Worm (Caenorhabditis elegans) whole organism, midembryonic: Measurements from ENCODE around the gene idhg-1.

ENCODE experiments used
- T22C8.4 ChIP-seq: fragments of 200-800 bp; sonication (Bioruptor generic); IDR thresholded peaks from 2 replicates; pipeline ENCODE4 v1.3.6; 2022; ENCODE audit warnings: missing genetic modification characterization, missing compliant biosample characterization
- cog-1 ChIP-seq: sonication (generic microtip); optimal IDR thresholded peaks from 2 replicates; lab custom pipeline; 2016; ENCODE audit warnings: missing genetic modification characterization, missing compliant biosample characterization
- flt-1 ChIP-seq: fragments of 200-800 bp; sonication (Bioruptor generic); IDR thresholded peaks from 2 replicates; pipeline ENCODE4 v1.3.6; 2022; ENCODE audit warnings: missing genetic modification characterization, missing compliant biosample characterization
- klf-2 ChIP-seq: fragments of 200-800 bp; sonication (Bioruptor generic); conservative IDR thresholded peaks from 2 replicates; pipeline ENCODE4 v1.3.6; 2022; ENCODE audit warnings: missing genetic modification reagents, missing genetic modification characterization, missing compliant biosample characterization
- med-1 ChIP-seq: sonication (generic microtip); optimal IDR thresholded peaks from 2 replicates; lab custom pipeline; 2017; ENCODE audit warnings: missing genetic modification characterization, mild to moderate bottlenecking, missing compliant biosample characterization, antibody characterized with exemption, missing genetic modification reagents; ENCODE audit not compliant: insufficient read depth
- ref-1 ChIP-seq: fragments of 200-800 bp; sonication (Bioruptor generic); conservative IDR thresholded peaks from 2 replicates; pipeline ENCODE4 v1.3.6; 2022; ENCODE audit warnings: missing genetic modification reagents, missing genetic modification characterization, missing compliant biosample characterization
- tab-1 ChIP-seq: fragments of 200-800 bp; sonication (Bioruptor generic); IDR thresholded peaks from 2 replicates; pipeline ENCODE4 v1.3.6; 2022; ENCODE audit warnings: missing genetic modification characterization, missing compliant biosample characterization
- ztf-23 ChIP-seq: fragments of 200-800 bp; sonication (Bioruptor generic); IDR thresholded peaks from 2 replicates; pipeline ENCODE4 v1.3.6; 2022; ENCODE audit warnings: missing genetic modification reagents, missing genetic modification characterization, missing compliant biosample characterization
- ztf-29 ChIP-seq: fragments of 200-800 bp; sonication (Bioruptor generic); IDR thresholded peaks from 2 replicates; pipeline ENCODE4 v1.3.6; 2022; ENCODE audit warnings: missing genetic modification reagents, missing genetic modification characterization, missing compliant biosample characterization

idhg-1 gene

DNA sequence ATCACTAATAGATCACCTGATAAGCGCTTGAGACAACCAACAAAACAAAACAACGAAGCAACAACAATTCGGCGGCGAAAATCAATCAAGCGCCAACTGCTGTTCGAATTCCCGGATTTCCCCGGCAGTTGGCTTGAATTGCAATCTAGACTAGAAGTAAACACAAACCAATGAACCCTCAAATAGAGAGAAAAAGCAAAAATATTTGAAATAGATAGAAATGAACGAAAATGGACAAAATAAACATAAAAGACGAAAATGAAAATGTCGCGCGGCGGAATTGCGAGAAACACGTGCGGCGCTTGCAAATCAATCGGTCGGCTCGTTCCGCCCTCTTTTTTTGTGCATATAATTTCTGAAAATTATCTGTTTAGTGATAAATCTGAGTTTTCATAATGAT is at the start of gene idhg-1:
Gene idhg-1 (plus strand): TSS at position 343 of the 400 bp plus-strand sequence.
- TF ChIP-seq klf-2 (GFP tag; lab: Robert Waterston, UW) = peak; percentile 97
- peak; percentile 89 for TF ChIP-seq cog-1 (tag; lab: Kevin White, UChicago)
- TF ChIP-seq ztf-23 (GFP tag; lab: Robert Waterston, UW) = peak; percentile 98
- TF ChIP-seq ref-1 (GFP tag; lab: Robert Waterston, UW) = peak; percentile 97
- peak; percentile 98 for TF ChIP-seq flt-1
- peak; percentile 92 for TF ChIP-seq T22C8.4 (GFP tag; lab: Robert Waterston, UW)
- peak; percentile 96 for TF ChIP-seq ztf-29 (GFP tag; lab: Robert Waterston, UW)
- peak; percentile 99 for TF ChIP-seq tab-1 (GFP tag; lab: Robert Waterston, UW)
- TF ChIP-seq med-1 (GFP tag; lab: Kevin White, UChicago) = peak; percentile 100

DNA sequence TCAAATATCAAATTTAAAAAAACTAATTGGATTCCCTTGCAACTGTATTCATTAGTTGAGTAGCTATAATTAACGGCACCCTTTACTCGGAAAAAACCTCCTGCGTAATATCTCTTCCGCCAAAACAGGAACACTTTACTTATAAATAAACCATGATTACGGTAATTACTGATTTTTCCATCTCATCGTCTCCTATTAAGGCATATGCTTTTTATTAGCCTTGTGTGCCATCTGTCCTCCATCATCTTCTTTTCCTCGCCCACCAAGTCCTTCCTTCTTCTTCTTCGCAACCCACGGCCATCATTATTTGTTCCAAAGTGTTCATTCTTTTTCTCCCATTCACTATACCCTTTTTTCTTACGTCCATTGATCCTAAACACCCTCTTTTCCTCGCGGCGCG is 49.2 kb upstream of the idhg-1 start:
- TF ChIP-seq ztf-23 (GFP tag; lab: Robert Waterston, UW) (no peak), T22C8.4 (GFP tag; lab: Robert Waterston, UW) (no peak), med-1 (GFP tag; lab: Kevin White, UChicago) (no peak), klf-2 (GFP tag; lab: Robert Waterston, UW) (no peak), flt-1 (no peak), tab-1 (GFP tag; lab: Robert Waterston, UW) (no peak), ref-1 (GFP tag; lab: Robert Waterston, UW) (no peak), cog-1 (tag; lab: Kevin White, UChicago) (no peak), ztf-29 (GFP tag; lab: Robert Waterston, UW) (no peak)

- TF ChIP-seq ref-1 (GFP tag; lab: Robert Waterston, UW) = no peak
- TF ChIP-seq T22C8.4 (GFP tag; lab: Robert Waterston, UW) = no peak
- no peak for TF ChIP-seq cog-1 (tag; lab: Kevin White, UChicago)
- no peak for TF ChIP-seq klf-2 (GFP tag; lab: Robert Waterston, UW)
- TF ChIP-seq med-1 (GFP tag; lab: Kevin White, UChicago) = no peak
- no peak for TF ChIP-seq ztf-29 (GFP tag; lab: Robert Waterston, UW)
- TF ChIP-seq tab-1 (GFP tag; lab: Robert Waterston, UW) = no peak
- no peak for TF ChIP-seq flt-1
- no peak for TF ChIP-seq ztf-23 (GFP tag; lab: Robert Waterston, UW)
Measured at ce11 chrIII:4520057-4520456, 48.5 kb upstream of the idhg-1 start, which contains the start of gene cdh-4. TSS of gene cdh-4 (plus strand) at chrIII:4520357.

- TF ChIP-seq tab-1 (GFP tag; lab: Robert Waterston, UW) = no peak
- TF ChIP-seq T22C8.4 (GFP tag; lab: Robert Waterston, UW) = no peak
- no peak for TF ChIP-seq ref-1 (GFP tag; lab: Robert Waterston, UW)
- no peak for TF ChIP-seq klf-2 (GFP tag; lab: Robert Waterston, UW)
- TF ChIP-seq ztf-29 (GFP tag; lab: Robert Waterston, UW) = no peak
- no peak for TF ChIP-seq ztf-23 (GFP tag; lab: Robert Waterston, UW)
- no peak for TF ChIP-seq flt-1
- no peak for TF ChIP-seq cog-1 (tag; lab: Kevin White, UChicago)
- no peak for TF ChIP-seq med-1 (GFP tag; lab: Kevin White, UChicago)
Measured at ce11 chrIII:4523411-4523810, 45.2 kb upstream of the idhg-1 start.

- TF ChIP-seq flt-1 = no peak
- TF ChIP-seq ref-1 (GFP tag; lab: Robert Waterston, UW) = no peak
- TF ChIP-seq ztf-23 (GFP tag; lab: Robert Waterston, UW) = no peak
- TF ChIP-seq ztf-29 (GFP tag; lab: Robert Waterston, UW) = no peak
- no peak for TF ChIP-seq cog-1 (tag; lab: Kevin White, UChicago)
- no peak for TF ChIP-seq klf-2 (GFP tag; lab: Robert Waterston, UW)
- no peak for TF ChIP-seq T22C8.4 (GFP tag; lab: Robert Waterston, UW)
- no peak for TF ChIP-seq tab-1 (GFP tag; lab: Robert Waterston, UW)
- TF ChIP-seq med-1 (GFP tag; lab: Kevin White, UChicago) = no peak
Measured at ce11 chrIII:4524071-4524470, 44.5 kb upstream of the idhg-1 start.

DNA sequence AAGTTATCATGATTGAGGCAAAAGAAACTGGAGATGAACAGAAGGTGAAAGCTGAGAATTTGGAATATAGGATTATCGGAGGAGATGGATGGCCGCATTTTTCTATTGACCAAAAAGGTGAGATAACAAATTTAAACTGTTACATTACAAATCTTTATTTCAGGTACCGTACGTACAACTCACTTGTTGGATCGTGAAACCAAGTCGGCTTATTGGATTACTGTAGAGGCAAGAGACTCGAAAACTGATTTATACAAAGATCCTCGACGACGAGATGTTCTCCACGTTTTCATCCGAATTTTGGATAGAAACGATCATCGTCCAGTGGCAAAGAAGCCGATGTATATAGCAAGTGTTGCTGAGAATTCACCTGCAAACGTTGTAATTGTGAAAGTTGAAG is 42.6 kb upstream of the idhg-1 start:
- TF ChIP-seq flt-1 (no peak), klf-2 (GFP tag; lab: Robert Waterston, UW) (no peak), cog-1 (tag; lab: Kevin White, UChicago) (no peak), ref-1 (GFP tag; lab: Robert Waterston, UW) (no peak), T22C8.4 (GFP tag; lab: Robert Waterston, UW) (no peak), tab-1 (GFP tag; lab: Robert Waterston, UW) (no peak), ztf-29 (GFP tag; lab: Robert Waterston, UW) (no peak), ztf-23 (GFP tag; lab: Robert Waterston, UW) (no peak), med-1 (GFP tag; lab: Kevin White, UChicago) (no peak)

DNA sequence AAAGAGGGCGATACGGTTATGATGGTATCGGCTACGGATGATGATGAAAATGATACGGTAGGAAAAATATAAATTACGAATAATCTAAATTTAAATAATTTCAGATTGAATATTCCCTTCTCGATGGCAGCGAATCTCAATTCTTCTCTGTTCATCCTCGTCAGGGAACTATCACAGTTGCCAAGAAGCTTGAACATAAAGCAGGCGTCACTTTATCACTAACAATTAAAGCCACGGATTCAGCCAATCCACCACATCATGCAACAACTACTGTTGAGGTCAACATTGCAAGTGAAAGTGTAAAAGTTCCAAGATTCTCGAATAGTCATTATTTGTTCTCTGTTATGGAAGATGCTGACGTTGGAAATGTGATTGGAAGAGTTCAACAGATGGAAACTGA is 37.6 kb upstream of the idhg-1 start:
- TF ChIP-seq ztf-23 (GFP tag; lab: Robert Waterston, UW) (no peak), cog-1 (tag; lab: Kevin White, UChicago) (no peak), med-1 (GFP tag; lab: Kevin White, UChicago) (no peak), flt-1 (no peak), ref-1 (GFP tag; lab: Robert Waterston, UW) (no peak), ztf-29 (GFP tag; lab: Robert Waterston, UW) (no peak), tab-1 (GFP tag; lab: Robert Waterston, UW) (no peak), T22C8.4 (GFP tag; lab: Robert Waterston, UW) (no peak), klf-2 (GFP tag; lab: Robert Waterston, UW) (no peak)

DNA sequence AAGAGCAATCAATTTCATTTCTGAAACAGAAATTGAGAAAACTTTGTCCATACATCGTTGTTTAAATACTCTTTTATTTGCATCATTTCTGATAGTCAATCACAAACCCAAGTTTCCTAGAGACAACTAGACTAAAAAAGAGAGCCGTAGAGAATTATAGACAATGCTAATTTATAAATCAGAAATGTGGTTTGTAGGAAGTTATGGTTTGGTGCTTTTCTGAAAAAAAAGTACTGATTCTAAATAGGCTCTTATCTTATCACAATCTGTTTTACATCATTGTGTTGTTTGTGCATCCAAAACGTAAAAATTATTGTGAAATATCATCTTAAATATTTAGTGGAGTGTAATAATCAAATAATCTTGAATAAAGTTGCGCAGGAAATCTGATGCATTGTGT is 28.0 kb upstream of the idhg-1 start, which contains the start of gene ugt-62:
Gene ugt-62 (minus strand): TSS at position 20 of the 400 bp plus-strand sequence.
- TF ChIP-seq flt-1 = no peak
- no peak for TF ChIP-seq med-1 (GFP tag; lab: Kevin White, UChicago)
- TF ChIP-seq ref-1 (GFP tag; lab: Robert Waterston, UW) = no peak
- no peak for TF ChIP-seq ztf-23 (GFP tag; lab: Robert Waterston, UW)
- no peak for TF ChIP-seq klf-2 (GFP tag; lab: Robert Waterston, UW)
- no peak for TF ChIP-seq ztf-29 (GFP tag; lab: Robert Waterston, UW)
- TF ChIP-seq tab-1 (GFP tag; lab: Robert Waterston, UW) = no peak
- no peak for TF ChIP-seq cog-1 (tag; lab: Kevin White, UChicago)
- no peak for TF ChIP-seq T22C8.4 (GFP tag; lab: Robert Waterston, UW)
